Fruit fly (Drosophila melanogaster) whole organism, embryonic: ENCODE measurements around the gene h-cup.

Experiments
- BEAF-32 ChIP-seq: fragments of 200-800 bp; sonication (Bioruptor generic); optimal IDR thresholded peaks from 3 replicates; lab custom pipeline; 2017; ENCODE audit warnings: missing biosample characterization, missing genetic modification characterization, mild to moderate bottlenecking, moderate library complexity, missing genetic modification reagents
- CG1024 ChIP-seq: fragments of 200-800 bp; sonication (Bioruptor generic); IDR thresholded peaks from 2 replicates; pipeline ENCODE4 v1.3.6; 2022; ENCODE audit warnings: missing biosample characterization, missing genetic modification characterization
- CG10267 ChIP-seq: fragments of 200-800 bp; sonication (Bioruptor generic); optimal IDR thresholded peaks from 2 replicates; lab custom pipeline; 2018; ENCODE audit warnings: missing biosample characterization, mild to moderate bottlenecking, missing genetic modification characterization, moderate library complexity
- CG10565 ChIP-seq: fragments of 200-800 bp; sonication (Bioruptor generic); optimal IDR thresholded peaks from 3 replicates; lab custom pipeline; 2016; ENCODE audit warnings: missing biosample characterization, mild to moderate bottlenecking, missing genetic modification characterization
- CG11456 ChIP-seq: fragments of 200-800 bp; sonication (Bioruptor generic); IDR thresholded peaks from 3 replicates; pipeline ENCODE4 v1.3.6; 2022; ENCODE audit warnings: missing biosample characterization, missing genetic modification characterization
- CG11723 ChIP-seq: fragments of 200-800 bp; sonication (Bioruptor generic); optimal IDR thresholded peaks from 2 replicates; lab custom pipeline; 2017; ENCODE audit warnings: missing biosample characterization, mild to moderate bottlenecking, missing genetic modification characterization
- CG12071 ChIP-seq: fragments of 200-800 bp; sonication (Bioruptor generic); optimal IDR thresholded peaks from 3 replicates; lab custom pipeline; 2018; ENCODE audit warnings: missing biosample characterization, mild to moderate bottlenecking, missing genetic modification characterization
- CG12236 ChIP-seq: fragments of 200-800 bp; sonication (Bioruptor generic); optimal IDR thresholded peaks from 2 replicates; lab custom pipeline; 2016; ENCODE audit warnings: missing biosample characterization, missing genetic modification characterization
- CG13424 ChIP-seq: fragments of 200-800 bp; sonication (Bioruptor generic); optimal IDR thresholded peaks from 2 replicates; lab custom pipeline; 2019; ENCODE audit warnings: missing biosample characterization, mild to moderate bottlenecking, missing genetic modification characterization, moderate library complexity
- CG13775 ChIP-seq: fragments of 200-800 bp; sonication (Bioruptor generic); optimal IDR thresholded peaks from 3 replicates; lab custom pipeline; 2017; ENCODE audit warnings: missing biosample characterization, mild to moderate bottlenecking, missing genetic modification characterization
- CG14050 ChIP-seq: fragments of 200-800 bp; sonication (Bioruptor generic); IDR thresholded peaks from 3 replicates; pipeline ENCODE4 v1.3.6; 2022; ENCODE audit warnings: missing biosample characterization, missing genetic modification characterization
- CG14441 ChIP-seq: fragments of 200-800 bp; sonication (Bioruptor generic); IDR thresholded peaks from 2 replicates; pipeline ENCODE4 v1.3.6; 2022; ENCODE audit warnings: missing biosample characterization, missing genetic modification characterization
- CG1529 ChIP-seq: fragments of 200-800 bp; sonication (Bioruptor generic); optimal IDR thresholded peaks from 3 replicates; lab custom pipeline; 2018; ENCODE audit warnings: missing biosample characterization, missing genetic modification characterization
- CG17359 ChIP-seq: fragments of 200-800 bp; sonication (Bioruptor generic); optimal IDR thresholded peaks from 3 replicates; lab custom pipeline; 2018; ENCODE audit warnings: missing biosample characterization, mild to moderate bottlenecking, missing genetic modification characterization, moderate library complexity
- CG18262 ChIP-seq: fragments of 200-800 bp; optimal IDR thresholded peaks from 3 replicates; lab custom pipeline; 2019; ENCODE audit warnings: missing biosample characterization, mild to moderate bottlenecking, missing genetic modification characterization, moderate library complexity
- CG18764 ChIP-seq: fragments of 200-800 bp; sonication (Bioruptor generic); optimal IDR thresholded peaks from 3 replicates; lab custom pipeline; 2016; ENCODE audit warnings: missing biosample characterization, missing genetic modification characterization
- CG2129 ChIP-seq: fragments of 200-800 bp; sonication (Bioruptor generic); IDR thresholded peaks from 2 replicates; pipeline ENCODE4 v1.3.6; 2022; ENCODE audit warnings: missing biosample characterization, missing genetic modification characterization; ENCODE audit not compliant: partially characterized antibody
- CG30431 ChIP-seq: fragments of 200-800 bp; sonication (Bioruptor generic); optimal IDR thresholded peaks from 2 replicates; lab custom pipeline; 2017; ENCODE audit warnings: missing biosample characterization, missing genetic modification characterization
- CG31441 ChIP-seq: fragments of 200-800 bp; sonication (Bioruptor generic); IDR thresholded peaks from 2 replicates; pipeline ENCODE4 v1.3.6; 2022; ENCODE audit warnings: missing biosample characterization, missing genetic modification characterization
- CG32767 ChIP-seq: fragments of 200-800 bp; sonication (Bioruptor generic); IDR thresholded peaks from 2 replicates; pipeline ENCODE4 v1.3.6; 2022; ENCODE audit warnings: missing biosample characterization, missing genetic modification characterization
- CG8359 ChIP-seq: fragments of 200-800 bp; sonication (Bioruptor generic); optimal IDR thresholded peaks from 2 replicates; lab custom pipeline; 2017; ENCODE audit warnings: missing biosample characterization, mild to moderate bottlenecking, missing genetic modification characterization, borderline replicate concordance
- CG8388 ChIP-seq: fragments of 200-800 bp; sonication (Bioruptor generic); optimal IDR thresholded peaks from 2 replicates; lab custom pipeline; 2019; ENCODE audit warnings: missing biosample characterization, mild to moderate bottlenecking, missing genetic modification characterization, moderate library complexity
- D19A ChIP-seq: fragments of 200-800 bp; optimal IDR thresholded peaks from 3 replicates; lab custom pipeline; 2019; ENCODE audit warnings: missing biosample characterization, mild to moderate bottlenecking, missing genetic modification characterization, moderate library complexity
- HLH4C ChIP-seq: fragments of 200-800 bp; sonication (Bioruptor generic); IDR thresholded peaks from 3 replicates; pipeline ENCODE4 v1.3.6; 2022; ENCODE audit warnings: missing biosample characterization, missing genetic modification characterization; ENCODE audit not compliant: partially characterized antibody
- Hr3 ChIP-seq: fragments of 200-800 bp; sonication (Bioruptor generic); optimal IDR thresholded peaks from 3 replicates; lab custom pipeline; 2016; ENCODE audit warnings: missing biosample characterization, missing genetic modification characterization
- MESR4 ChIP-seq: fragments of 200-800 bp; sonication (Bioruptor generic); optimal IDR thresholded peaks from 2 replicates; lab custom pipeline; 2018; ENCODE audit warnings: missing biosample characterization, mild to moderate bottlenecking, missing genetic modification characterization, moderate library complexity
- Nf-YA ChIP-seq: fragments of 200-800 bp; sonication (Bioruptor generic); IDR thresholded peaks from 2 replicates; pipeline ENCODE4 v1.3.6; 2022; ENCODE audit warnings: missing biosample characterization, missing genetic modification characterization
- Ssrp ChIP-seq: fragments of 200-800 bp; sonication (Bioruptor generic); optimal IDR thresholded peaks from 2 replicates; lab custom pipeline; 2018; ENCODE audit warnings: missing biosample characterization, mild to moderate bottlenecking, missing genetic modification characterization, moderate library complexity
- az2 ChIP-seq: fragments of 200-800 bp; sonication (Bioruptor generic); optimal IDR thresholded peaks from 3 replicates; lab custom pipeline; 2016; ENCODE audit warnings: missing biosample characterization, missing genetic modification characterization
- bbx ChIP-seq: fragments of 200-800 bp; sonication (Bioruptor generic); IDR thresholded peaks from 2 replicates; pipeline ENCODE4 v1.3.6; 2022; ENCODE audit warnings: missing biosample characterization, missing genetic modification characterization; ENCODE audit not compliant: partially characterized antibody
- cato ChIP-seq: fragments of 200-800 bp; sonication (Bioruptor generic); optimal IDR thresholded peaks from 2 replicates; lab custom pipeline; 2016; ENCODE audit warnings: missing biosample characterization, missing genetic modification characterization, borderline replicate concordance
- dan ChIP-seq: fragments of 200-800 bp; sonication (Bioruptor generic); IDR thresholded peaks from 2 replicates; pipeline ENCODE4 v1.3.6; 2022; ENCODE audit warnings: missing biosample characterization, missing genetic modification characterization
- danr ChIP-seq: fragments of 200-800 bp; sonication (Bioruptor generic); IDR thresholded peaks from 2 replicates; pipeline ENCODE4 v1.3.6; 2022; ENCODE audit warnings: missing biosample characterization, missing genetic modification characterization
- dati ChIP-seq: fragments of 200-800 bp; sonication (Bioruptor generic); IDR thresholded peaks from 2 replicates; pipeline ENCODE4 v1.3.6; 2022; ENCODE audit warnings: missing biosample characterization, missing genetic modification characterization
- dimm ChIP-seq: fragments of 200-800 bp; sonication (Bioruptor generic); IDR thresholded peaks from 2 replicates; pipeline ENCODE4 v1.3.6; 2022; ENCODE audit warnings: missing biosample characterization, missing genetic modification characterization
- dm ChIP-seq: fragments of 200-800 bp; sonication (Bioruptor generic); optimal IDR thresholded peaks from 3 replicates; lab custom pipeline; 2016; ENCODE audit warnings: missing biosample characterization, missing genetic modification characterization
- gsb-n ChIP-seq: fragments of 200-800 bp; sonication (Bioruptor generic); optimal IDR thresholded peaks from 3 replicates; lab custom pipeline; 2018; ENCODE audit warnings: missing biosample characterization, mild to moderate bottlenecking, missing genetic modification characterization
- her ChIP-seq: fragments of 200-800 bp; sonication (Bioruptor generic); optimal IDR thresholded peaks from 2 replicates; lab custom pipeline; 2016; ENCODE audit warnings: missing biosample characterization, missing genetic modification characterization
- lov ChIP-seq, 2 experiments: fragments of 200-800 bp in 1 of 2; fragments of >200 bp in 1 of 2; sonication (Bioruptor generic) in 1 of 2; IDR thresholded peaks in 1 of 2; optimal IDR thresholded peaks in 1 of 2; 2 replicates in 1 of 2; 3 replicates in 1 of 2; pipeline versions ENCODE4 v1.3.6 to Lab custom; 2017 to 2022; ENCODE audit warnings: missing biosample characterization in 1 of 2, missing genetic modification characterization in 1 of 2
- nerfin-2 ChIP-seq: fragments of 200-800 bp; sonication (Bioruptor generic); IDR thresholded peaks from 2 replicates; pipeline ENCODE4 v1.3.6; 2022; ENCODE audit warnings: missing biosample characterization, missing genetic modification characterization; ENCODE audit not compliant: partially characterized antibody
- pfk ChIP-seq: fragments of 200-800 bp; sonication (Bioruptor generic); optimal IDR thresholded peaks from 2 replicates; lab custom pipeline; 2018; ENCODE audit warnings: missing biosample characterization, mild to moderate bottlenecking, missing genetic modification characterization, moderate library complexity
- pros ChIP-seq: fragments of 200-800 bp; sonication (Bioruptor generic); optimal IDR thresholded peaks from 3 replicates; lab custom pipeline; 2019; ENCODE audit warnings: missing biosample characterization, mild to moderate bottlenecking, missing genetic modification characterization, moderate library complexity
- repo ChIP-seq: fragments of 200-800 bp; sonication (Bioruptor generic); optimal IDR thresholded peaks from 2 replicates; lab custom pipeline; 2016; ENCODE audit warnings: missing biosample characterization, missing genetic modification characterization
- sd ChIP-seq: fragments of 200-800 bp; sonication (Bioruptor generic); optimal IDR thresholded peaks from 3 replicates; lab custom pipeline; 2018; ENCODE audit warnings: missing biosample characterization, mild to moderate bottlenecking, missing genetic modification characterization, moderate library complexity
- seq ChIP-seq: fragments of 200-800 bp; sonication (Bioruptor generic); IDR thresholded peaks from 2 replicates; pipeline ENCODE4 v1.3.6; 2022; ENCODE audit warnings: missing biosample characterization, missing genetic modification characterization
- slou ChIP-seq: fragments of 200-800 bp; sonication (Bioruptor generic); optimal IDR thresholded peaks from 3 replicates; lab custom pipeline; 2016; ENCODE audit warnings: missing biosample characterization, missing genetic modification characterization
- sqz ChIP-seq: fragments of 200-800 bp; sonication (Bioruptor generic); optimal IDR thresholded peaks from 3 replicates; lab custom pipeline; 2018; ENCODE audit warnings: missing biosample characterization, mild to moderate bottlenecking, missing genetic modification characterization
- zen2 ChIP-seq: fragments of 200-800 bp; sonication (Bioruptor generic); IDR thresholded peaks from 3 replicates; pipeline ENCODE4 v1.3.6; 2022; ENCODE audit warnings: missing biosample characterization, missing genetic modification characterization; ENCODE audit not compliant: partially characterized antibody
- zf30C ChIP-seq: fragments of 200-800 bp; sonication (Bioruptor generic); optimal IDR thresholded peaks from 3 replicates; lab custom pipeline; 2018; ENCODE audit warnings: missing biosample characterization, mild to moderate bottlenecking, missing genetic modification characterization
- zfh2 ChIP-seq: fragments of 200-800 bp; sonication (Bioruptor generic); optimal IDR thresholded peaks from 2 replicates; lab custom pipeline; 2016; ENCODE audit warnings: missing biosample characterization, missing genetic modification characterization

h-cup gene

dm6 chr3R:15427818-15428199, 45.1 kb upstream of the h-cup start (continued):
- TF ChIP-seq seq (0 out of 2 replicates have a peak, but pooled peaks have one; percentile 18), CG18262 (tag; lab: Kevin White, UChicago) (peak; percentile 83), CG2129 (GFP tag; lab: Robert Waterston, UW) (no peak), CG10565 (no peak), lov (optimal IDR thresholded peaks at IDR 0.05; lab: Kevin White, UChicago) (no peak), lov (GFP tag; IDR thresholded peaks at IDR 0.05; lab: Robert Waterston, UW) (no peak), az2 (GFP tag; lab: Kevin White, UChicago) (peak; percentile 59), CG1529 (GFP tag; lab: Kevin White, UChicago) (peak; percentile 56), CG10267 (tag; lab: Kevin White, UChicago) (peak; percentile 59), CG13775 (GFP tag; lab: Kevin White, UChicago) (peak; percentile 12), CG8359 (peak; percentile 36), dimm (GFP tag; lab: Robert Waterston, UW) (no peak), CG12071 (GFP tag; lab: Kevin White, UChicago) (no peak), BEAF-32 (GFP tag; lab: Kevin White, UChicago) (no peak), CG1024 (GFP tag; lab: Robert Waterston, UW) (no peak), cato (GFP tag; lab: Kevin White, UChicago) (peak; percentile 15), bbx (no peak), CG30431 (GFP tag; lab: Kevin White, UChicago) (peak; percentile 18), pros (GFP tag; lab: Kevin White, UChicago) (no peak), zf30C (GFP tag; lab: Kevin White, UChicago) (peak; percentile 53), slou (GFP tag; lab: Kevin White, UChicago) (no peak), CG12236 (GFP tag; lab: Kevin White, UChicago) (peak; percentile 51), Nf-YA (GFP tag; lab: Robert Waterston, UW) (no peak), Hr3 (GFP tag; lab: Kevin White, UChicago) (peak; percentile 39), CG18764 (GFP tag; lab: Kevin White, UChicago) (no peak), pfk (GFP tag; lab: Kevin White, UChicago) (no peak), CG32767 (peak; percentile 17; the same call in 1 of the 2 replicates), danr (GFP tag; lab: Robert Waterston, UW) (no peak), nerfin-2 (GFP tag; lab: Robert Waterston, UW) (no peak), CG31441 (GFP tag; lab: Robert Waterston, UW) (peak; percentile 73), CG8388 (GFP tag; lab: Kevin White, UChicago) (peak; percentile 75), CG17359 (no peak), zfh2 (GFP tag; lab: Kevin White, UChicago) (no peak), zen2 (GFP tag; lab: Robert Waterston, UW) (no peak), MESR4 (GFP tag; lab: Kevin White, UChicago) (no peak), dm (GFP tag; lab: Kevin White, UChicago) (no peak), sqz (GFP tag; lab: Kevin White, UChicago) (no peak), dati (GFP tag; lab: Robert Waterston, UW) (no peak), sd (tag; lab: Kevin White, UChicago) (no peak), CG11456 (no peak), dan (no peak), CG14050 (GFP tag; lab: Robert Waterston, UW) (no peak), D19A (peak; percentile 56), gsb-n (peak; percentile 70), her (GFP tag; lab: Kevin White, UChicago) (no peak), CG13424 (tag; lab: Kevin White, UChicago) (peak; percentile 63), repo (GFP tag; lab: Kevin White, UChicago) (no peak), HLH4C (GFP tag; lab: Robert Waterston, UW) (no peak), Ssrp (tag; lab: Kevin White, UChicago) (peak; percentile 69), CG14441 (GFP tag; lab: Robert Waterston, UW) (peak; percentile 30; the same call in 1 of the 2 replicates), CG11723 (peak; percentile 19)
